5 worm cellular contexts compared by ENCODE assay signal in genomic region chrV:9950861-9951260, ce11.
TF ChIP-seq lines count a peak whose summit lies in the region.

TSS of gene ttr-46 (plus strand) at chrV:9951233.

TF ChIP-seq in whole organism, L1 larva, 84 proteins besides CTCF, POLR2A, EP300 and RAD21:
- TF ChIP-seq unc-62 (GFP tag; optimal IDR thresholded peaks at IDR 0.05; lab: Kevin White, UChicago): no peak
- TF ChIP-seq nhr-28 (tag; optimal IDR thresholded peaks at IDR 0.05; lab: Kevin White, UChicago): no peak
- no peak for TF ChIP-seq tbx-2 (tag; optimal IDR thresholded peaks at IDR 0.05; lab: Kevin White, UChicago)
- peak; percentile 7 for TF ChIP-seq elt-2 (tag; optimal IDR thresholded peaks at IDR 0.05; lab: Kevin White, UChicago)
- TF ChIP-seq efl-1 (optimal IDR thresholded peaks at IDR 0.05; lab: Kevin White, UChicago): no peak
- peak in 1 of 2 experiments; percentile 86 for TF ChIP-seq efl-1 (GFP tag; optimal IDR thresholded peaks at IDR 0.05 in 1 of 2; lab: Kevin White, UChicago)
- TF ChIP-seq ceh-88 (GFP tag; IDR thresholded peaks at IDR 0.05; lab: Robert Waterston, UW): no peak

TF ChIP-seq in whole organism, L2 larva, 48 proteins besides CTCF, POLR2A, EP300 and RAD21:
- TF ChIP-seq nhr-25 (tag; optimal IDR thresholded peaks at IDR 0.05; lab: Kevin White, UChicago): no peak
- TF ChIP-seq sma-3 (GFP tag; optimal IDR thresholded peaks at IDR 0.05; lab: Kevin White, UChicago): no peak
- no peak for TF ChIP-seq crh-2 (tag; optimal IDR thresholded peaks at IDR 0.05; lab: Kevin White, UChicago)
- no peak for TF ChIP-seq nhr-6 (tag; optimal IDR thresholded peaks at IDR 0.05; lab: Kevin White, UChicago)
- peak; percentile 56 for TF ChIP-seq fos-1 (tag; optimal IDR thresholded peaks at IDR 0.05; lab: Kevin White, UChicago)
- TF ChIP-seq Y55F3AM.14 (GFP tag; optimal IDR thresholded peaks at IDR 0.05; lab: Kevin White, UChicago): no peak
- TF ChIP-seq mab-5 (tag; optimal IDR thresholded peaks at IDR 0.05; lab: Kevin White, UChicago): no peak

TF ChIP-seq in whole organism, L3 larva, 47 proteins besides CTCF, POLR2A, EP300 and RAD21:
- TF ChIP-seq elt-2 (tag; optimal IDR thresholded peaks at IDR 0.05; lab: Kevin White, UChicago) (peak; percentile 68), nhr-28 (tag; optimal IDR thresholded peaks at IDR 0.05; lab: Kevin White, UChicago) (no peak), elt-1 (tag; optimal IDR thresholded peaks at IDR 0.05; lab: Kevin White, UChicago) (no peak), aly-2 (tag; optimal IDR thresholded peaks at IDR 0.05; lab: Kevin White, UChicago) (no peak), mml-1 (tag; optimal IDR thresholded peaks at IDR 0.05; lab: Kevin White, UChicago) (no peak), nhr-67 (tag; optimal IDR thresholded peaks at IDR 0.05; lab: Kevin White, UChicago) (no peak), ZK546.5 (tag; optimal IDR thresholded peaks at IDR 0.05; lab: Kevin White, UChicago) (no peak), ztf-11 (tag; optimal IDR thresholded peaks at IDR 0.05; lab: Kevin White, UChicago) (no peak), pqm-1 (tag; optimal IDR thresholded peaks at IDR 0.05; lab: Kevin White, UChicago) (peak; percentile 65), egl-27 (tag; optimal IDR thresholded peaks at IDR 0.05; lab: Kevin White, UChicago) (no peak), ztf-4 (tag; optimal IDR thresholded peaks at IDR 0.05; lab: Kevin White, UChicago) (no peak), ceh-82 (tag; optimal IDR thresholded peaks at IDR 0.05; lab: Kevin White, UChicago) (no peak), egl-5 (tag; optimal IDR thresholded peaks at IDR 0.05; lab: Kevin White, UChicago) (no peak), tbx-2 (tag; optimal IDR thresholded peaks at IDR 0.05; lab: Kevin White, UChicago) (no peak)

TF ChIP-seq in whole organism, L4 larva, 104 proteins besides CTCF, POLR2A, EP300 and RAD21:
- TF ChIP-seq nhr-28 (tag; optimal IDR thresholded peaks at IDR 0.05; lab: Kevin White, UChicago) (peak; percentile 53), daf-16 (GFP tag; optimal IDR thresholded peaks at IDR 0.05; lab: Kevin White, UChicago) (no peak), daf-16 (tag; optimal IDR thresholded peaks at IDR 0.05; lab: Kevin White, UChicago) (peak; percentile 65), pqm-1 (tag; optimal IDR thresholded peaks at IDR 0.05; lab: Kevin White, UChicago) (peak; percentile 63), egl-43 (GFP tag; IDR thresholded peaks at IDR 0.05; lab: Robert Waterston, UW) (no peak)
TF ChIP-seq in whole organism, L4 larva: peak in this region for 3.

TF ChIP-seq in whole organism, young adult, 124 proteins besides CTCF, POLR2A, EP300 and RAD21:
- TF ChIP-seq ekl-4 (GFP tag; IDR thresholded peaks at IDR 0.05; lab: Robert Waterston, UW) (no peak), tbp1 (GFP tag; optimal IDR thresholded peaks at IDR 0.05; lab: Kevin White, UChicago) (no peak), snpc-3.4 (tag; optimal IDR thresholded peaks at IDR 0.05; lab: Kevin White, UChicago) (no peak), pha-4 (tag; optimal IDR thresholded peaks at IDR 0.05; lab: Kevin White, UChicago) (no peak), nhr-80 (tag; optimal IDR thresholded peaks at IDR 0.05; lab: Kevin White, UChicago) (peak; percentile 69), sdz-38 (tag; optimal IDR thresholded peaks at IDR 0.05; lab: Kevin White, UChicago) (no peak), F39B2.1 (GFP tag; IDR thresholded peaks at IDR 0.05; lab: Robert Waterston, UW) (no peak), fkh-3 (tag; optimal IDR thresholded peaks at IDR 0.05; lab: Kevin White, UChicago) (no peak)
